Worm (Caenorhabditis elegans) whole organism, early embryonic: ENCODE measurements around the gene ifet-1.

Experiments used
- ceh-36 ChIP-seq: sonication (generic microtip); optimal IDR thresholded peaks from 2 replicates; lab custom pipeline; 2016; ENCODE audit warnings: missing genetic modification characterization, inconsistent platforms, missing compliant biosample characterization
- tbx-11 ChIP-seq: fragments of 200-800 bp; sonication (Bioruptor generic); IDR thresholded peaks from 2 replicates; pipeline ENCODE4 v1.3.6; 2022; ENCODE audit warnings: missing genetic modification characterization, missing compliant biosample characterization

DNA sequence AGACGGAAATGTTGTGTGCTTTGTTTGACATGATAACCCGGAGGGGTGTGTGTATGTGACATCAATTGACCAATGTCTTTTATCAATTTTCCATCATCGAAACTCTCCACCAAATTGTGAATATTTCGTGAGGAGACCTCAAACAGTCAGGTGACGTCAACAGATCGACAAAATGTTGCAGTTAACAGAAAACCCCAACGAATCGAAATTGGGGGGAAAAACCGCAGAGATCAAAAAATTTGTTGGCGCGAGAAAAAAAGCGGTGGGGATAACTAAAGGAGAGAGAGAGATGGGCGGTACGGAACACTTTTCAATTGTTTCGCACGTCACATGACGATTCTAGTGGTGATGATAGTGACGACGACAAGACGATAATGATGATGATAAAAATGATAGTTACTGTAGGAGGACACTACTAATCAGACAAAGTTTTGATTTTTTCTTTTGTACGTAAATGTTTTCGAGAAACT, 19.6 kb upstream of the ifet-1 start:
- TF ChIP-seq tbx-11 (GFP tag; lab: Robert Waterston, UW) (no peak), ceh-36 (no peak)
